Worm (Caenorhabditis elegans) whole organism, young adult: ENCODE results near the gene oig-8.

Experiments
- C17E4.6 ChIP-seq: fragments of 200-800 bp; sonication (Bioruptor generic); IDR thresholded peaks from 2 replicates; pipeline ENCODE4 v1.3.6; 2022; ENCODE audit warnings: missing genetic modification reagents, missing genetic modification characterization, missing compliant biosample characterization
- F33H1.4 ChIP-seq: fragments of 200-800 bp; sonication (Bioruptor generic); IDR thresholded peaks from 2 replicates; pipeline ENCODE4 v1.3.6; 2022; ENCODE audit warnings: missing genetic modification reagents, missing genetic modification characterization, missing compliant biosample characterization
- Y56A3A.18 ChIP-seq: fragments of 200-800 bp; sonication (Bioruptor generic); IDR thresholded peaks from 2 replicates; pipeline ENCODE4 v1.3.6; 2022; ENCODE audit warnings: missing genetic modification reagents, missing genetic modification characterization, missing compliant biosample characterization
- die-1 ChIP-seq: sonication (generic microtip); optimal IDR thresholded peaks from 2 replicates; lab custom pipeline; 2016; ENCODE audit warnings: missing genotype, mild to moderate bottlenecking, missing genetic modification characterization, missing compliant biosample characterization
- hmg-1.2 ChIP-seq: fragments of 200-800 bp; sonication (Bioruptor generic); IDR thresholded peaks from 2 replicates; pipeline ENCODE4 v1.3.6; 2022; ENCODE audit warnings: missing genetic modification reagents, missing genetic modification characterization, missing compliant biosample characterization
- hrde-1 ChIP-seq: sonication (generic microtip); optimal IDR thresholded peaks from 2 replicates; lab custom pipeline; 2016; ENCODE audit warnings: missing genetic modification characterization, mild to moderate bottlenecking, missing compliant biosample characterization, moderate library complexity, missing genotype, missing genetic modification reagents, borderline replicate concordance
- lsy-27 ChIP-seq: sonication (generic microtip); optimal IDR thresholded peaks from 2 replicates; lab custom pipeline; 2017; ENCODE audit warnings: missing genetic modification characterization, mild to moderate bottlenecking, missing compliant biosample characterization, antibody characterized with exemption, missing genotype, borderline replicate concordance; ENCODE audit not compliant: insufficient read depth
- madf-3 ChIP-seq: fragments of 200-800 bp; sonication (Bioruptor generic); IDR thresholded peaks from 2 replicates; pipeline ENCODE4 v1.3.6; 2022; ENCODE audit warnings: missing genetic modification reagents, missing genetic modification characterization, missing compliant biosample characterization
- pbrm-1 ChIP-seq: fragments of 200-800 bp; sonication (Bioruptor generic); IDR thresholded peaks from 2 replicates; pipeline ENCODE4 v1.3.6; 2022; ENCODE audit warnings: missing genetic modification reagents, missing genetic modification characterization, missing compliant biosample characterization
- unc-62 ChIP-seq: fragments of 150-350 bp; optimal IDR thresholded peaks from 2 replicates; lab custom pipeline; 2014; ENCODE audit warnings: missing biosample characterization, missing genetic modification reagents, missing genetic modification characterization

DNA sequence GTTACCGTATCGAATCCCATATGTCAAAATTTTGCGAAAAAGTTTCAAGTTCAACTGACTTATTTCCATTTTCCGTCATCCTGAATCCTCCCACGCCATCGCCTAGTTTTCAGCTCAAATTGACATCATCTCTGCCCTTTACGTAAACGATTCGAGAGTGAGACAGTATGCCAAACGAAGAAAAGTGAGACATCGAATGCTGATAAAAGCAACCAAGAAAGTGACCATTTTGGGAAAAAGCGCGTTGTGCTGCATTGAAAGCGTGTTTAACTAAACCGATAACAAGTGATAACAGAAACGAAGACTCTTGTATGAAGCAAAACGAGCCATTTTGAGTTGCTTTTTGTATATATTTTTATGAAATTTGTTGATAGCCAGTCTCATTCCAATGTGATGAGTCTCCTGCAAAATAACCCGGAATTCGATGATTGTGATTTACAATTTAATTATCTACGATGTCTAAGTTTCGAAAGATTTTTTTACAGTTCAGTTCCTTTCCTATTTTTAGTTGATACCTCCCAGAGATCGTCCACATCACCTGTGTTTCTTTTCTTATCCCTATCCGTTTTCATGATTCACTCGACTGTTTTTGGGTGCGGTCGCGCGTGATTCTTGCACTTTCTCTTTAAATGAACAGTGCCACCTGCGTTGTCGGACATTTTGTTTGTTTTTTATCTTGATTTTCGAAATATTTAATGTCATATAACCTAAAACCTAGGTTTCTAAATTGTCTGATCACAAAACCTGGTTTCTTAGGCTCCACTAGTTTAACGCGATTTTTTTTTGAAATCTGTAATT, 33.5 kb downstream of the oig-8 start:
- no peak for TF ChIP-seq hrde-1 (tag; lab: Kevin White, UChicago)
- no peak for TF ChIP-seq madf-3 (GFP tag; lab: Robert Waterston, UW)
- no peak for TF ChIP-seq lsy-27
- no peak for TF ChIP-seq unc-62 (GFP tag; lab: Kevin White, UChicago)
- TF ChIP-seq F33H1.4 = no peak
- no peak for TF ChIP-seq Y56A3A.18
- no peak for TF ChIP-seq hmg-1.2 (GFP tag; lab: Robert Waterston, UW)
- no peak for TF ChIP-seq C17E4.6 (GFP tag; lab: Robert Waterston, UW)
- TF ChIP-seq pbrm-1 (GFP tag; lab: Robert Waterston, UW) = no peak
- TF ChIP-seq die-1 = no peak
